Worm (Caenorhabditis elegans) whole organism, L2 larva: ENCODE measurements around the gene Y48E1B.3.

Experiments
- F13H6.1 ChIP-seq: sonication (generic microtip); optimal IDR thresholded peaks from 2 replicates; lab custom pipeline; 2016; ENCODE audit warnings: missing genetic modification characterization, missing compliant biosample characterization
- R02D3.7 ChIP-seq: fragments of 150-350 bp; optimal IDR thresholded peaks from 2 replicates; lab custom pipeline; 2014; ENCODE audit warnings: missing biosample characterization, missing genetic modification characterization
- aly-2 ChIP-seq: fragments of 150-350 bp; optimal IDR thresholded peaks from 2 replicates; lab custom pipeline; 2014; ENCODE audit warnings: missing biosample characterization, missing genetic modification characterization
- blmp-1 ChIP-seq: sonication (generic microtip); optimal IDR thresholded peaks from 2 replicates; lab custom pipeline; 2017; ENCODE audit warnings: missing genetic modification characterization, mild to moderate bottlenecking, missing compliant biosample characterization, antibody characterized with exemption, moderate library complexity; ENCODE audit not compliant: insufficient read depth
- dmd-4 ChIP-seq: sonication (generic microtip); optimal IDR thresholded peaks from 2 replicates; lab custom pipeline; 2017; ENCODE audit warnings: missing biosample characterization, missing genetic modification characterization
- lin-39 ChIP-seq: fragments of 150-350 bp; optimal IDR thresholded peaks from 2 replicates; lab custom pipeline; 2014; ENCODE audit warnings: missing biosample characterization, missing genetic modification reagents, missing genetic modification characterization
- lsy-2 ChIP-seq, 2 experiments: fragments of 150-350 bp in 1 of 2; sonication (generic microtip) in 1 of 2; optimal IDR thresholded peaks; 2 replicates each; lab custom pipeline; 2014 to 2017; ENCODE audit warnings: missing biosample characterization in 2 of 2, missing genetic modification characterization in 2 of 2
- mdl-1 ChIP-seq, 2 experiments: fragments of 150-350 bp in 1 of 2; sonication (generic microtip) in 1 of 2; optimal IDR thresholded peaks; 2 replicates each; lab custom pipeline; 2017; ENCODE audit warnings: missing biosample characterization in 2 of 2, missing genetic modification characterization in 2 of 2
- nhr-23 ChIP-seq: fragments of 150-350 bp; optimal IDR thresholded peaks from 2 replicates; lab custom pipeline; 2014; ENCODE audit warnings: missing biosample characterization, missing genetic modification reagents, missing genetic modification characterization
- skn-1 ChIP-seq: sonication (generic microtip); optimal IDR thresholded peaks from 2 replicates; lab custom pipeline; 2017; ENCODE audit warnings: missing biosample characterization, missing genetic modification characterization
- snpc-4 ChIP-seq: fragments of 150-350 bp; optimal IDR thresholded peaks from 2 replicates; lab custom pipeline; 2014; ENCODE audit warnings: missing biosample characterization, missing genetic modification characterization

- TF ChIP-seq skn-1 (tag; lab: Kevin White, UChicago) (no peak), blmp-1 (tag; lab: Kevin White, UChicago) (no peak), lin-39 (tag; lab: Kevin White, UChicago) (no peak), aly-2 (no peak), dmd-4 (tag; lab: Kevin White, UChicago) (no peak), mdl-1 (tag; optimal IDR thresholded peaks at IDR 0.05; lab: Kevin White, UChicago) (no peak), lsy-2 (tag; optimal IDR thresholded peaks at IDR 0.05; lab: Kevin White, UChicago) (no peak), nhr-23 (no peak), snpc-4 (tag; lab: Kevin White, UChicago) (no peak), F13H6.1 (tag; lab: Kevin White, UChicago) (no peak), R02D3.7 (tag; lab: Kevin White, UChicago) (no peak)
Observed at ce11 chrII:13574395-13574794, 6.6 kb upstream of the Y48E1B.3 start.
